Worm (Caenorhabditis elegans) whole organism, L2 larva: ENCODE data around the gene B0464.6.

Experiments used
- C34F6.9 ChIP-seq: fragments of 150-350 bp; optimal IDR thresholded peaks from 2 replicates; lab custom pipeline; 2014; ENCODE audit warnings: missing biosample characterization, missing genetic modification characterization
- F13H6.1 ChIP-seq: sonication (generic microtip); optimal IDR thresholded peaks from 2 replicates; lab custom pipeline; 2016; ENCODE audit warnings: missing genetic modification characterization, missing compliant biosample characterization
- R02D3.7 ChIP-seq: fragments of 150-350 bp; optimal IDR thresholded peaks from 2 replicates; lab custom pipeline; 2014; ENCODE audit warnings: missing biosample characterization, missing genetic modification characterization
- Y55F3AM.14 ChIP-seq: fragments of 200-800 bp; sonication (Bioruptor generic); optimal IDR thresholded peaks from 2 replicates; lab custom pipeline; 2018; ENCODE audit warnings: mild to moderate bottlenecking, missing genetic modification characterization, missing compliant biosample characterization
- ZK546.5 ChIP-seq: sonication (generic microtip); optimal IDR thresholded peaks from 2 replicates; lab custom pipeline; 2017; ENCODE audit warnings: missing biosample characterization, missing genetic modification characterization
- alr-1 ChIP-seq: fragments of 150-350 bp; optimal IDR thresholded peaks from 2 replicates; lab custom pipeline; 2014; ENCODE audit warnings: missing biosample characterization, missing genetic modification characterization
- aly-2 ChIP-seq: fragments of 150-350 bp; optimal IDR thresholded peaks from 2 replicates; lab custom pipeline; 2014; ENCODE audit warnings: missing biosample characterization, missing genetic modification characterization
- ama-1 ChIP-seq: fragments of 150-350 bp; optimal IDR thresholded peaks from 2 replicates; lab custom pipeline; 2018; ENCODE audit warnings: inconsistent platforms
- blmp-1 ChIP-seq: sonication (generic microtip); optimal IDR thresholded peaks from 2 replicates; lab custom pipeline; 2017; ENCODE audit warnings: missing genetic modification characterization, mild to moderate bottlenecking, missing compliant biosample characterization, antibody characterized with exemption, moderate library complexity; ENCODE audit not compliant: insufficient read depth
- ceh-16 ChIP-seq: fragments of 150-350 bp; optimal IDR thresholded peaks from 2 replicates; lab custom pipeline; 2014; ENCODE audit warnings: missing biosample characterization, missing genetic modification characterization
- ceh-82 ChIP-seq: fragments of 150-350 bp; optimal IDR thresholded peaks from 2 replicates; lab custom pipeline; 2014; ENCODE audit warnings: missing biosample characterization, missing genetic modification characterization
- crh-2 ChIP-seq: sonication (generic microtip); optimal IDR thresholded peaks from 2 replicates; lab custom pipeline; 2017; ENCODE audit warnings: missing biosample characterization, missing genetic modification characterization
- dmd-4 ChIP-seq: sonication (generic microtip); optimal IDR thresholded peaks from 2 replicates; lab custom pipeline; 2017; ENCODE audit warnings: missing biosample characterization, missing genetic modification characterization
- egl-27 ChIP-seq: sonication (generic microtip); optimal IDR thresholded peaks from 3 replicates; lab custom pipeline; 2017; ENCODE audit warnings: missing biosample characterization, missing genetic modification reagents, missing genetic modification characterization
- elt-1 ChIP-seq: fragments of 150-350 bp; optimal IDR thresholded peaks from 2 replicates; lab custom pipeline; 2014; ENCODE audit warnings: missing biosample characterization, missing genetic modification characterization
- elt-3 ChIP-seq: sonication (generic microtip); optimal IDR thresholded peaks from 2 replicates; lab custom pipeline; 2017; ENCODE audit warnings: missing biosample characterization, missing genetic modification characterization
- fos-1 ChIP-seq: fragments of 150-350 bp; optimal IDR thresholded peaks from 2 replicates; lab custom pipeline; 2014; ENCODE audit warnings: missing biosample characterization, missing genetic modification characterization
- gmeb-1 ChIP-seq: fragments of 150-350 bp; optimal IDR thresholded peaks from 2 replicates; lab custom pipeline; 2014; ENCODE audit warnings: missing biosample characterization, missing genetic modification characterization
- lin-11 ChIP-seq: fragments of 150-350 bp; sonication (generic microtip); optimal IDR thresholded peaks from 2 replicates; lab custom pipeline; 2014; ENCODE audit warnings: missing biosample characterization, missing genetic modification characterization, inconsistent platforms, mixed read lengths
- lin-13 ChIP-seq: fragments of 150-350 bp; optimal IDR thresholded peaks from 2 replicates; lab custom pipeline; 2014; ENCODE audit warnings: missing biosample characterization, missing genetic modification reagents, missing genetic modification characterization
- lin-39 ChIP-seq: fragments of 150-350 bp; optimal IDR thresholded peaks from 2 replicates; lab custom pipeline; 2014; ENCODE audit warnings: missing biosample characterization, missing genetic modification reagents, missing genetic modification characterization
- lsy-2 ChIP-seq, 2 experiments: fragments of 150-350 bp in 1 of 2; sonication (generic microtip) in 1 of 2; optimal IDR thresholded peaks; 2 replicates each; lab custom pipeline; 2014 to 2017; ENCODE audit warnings: missing biosample characterization in 2 of 2, missing genetic modification characterization in 2 of 2
- mab-5 ChIP-seq: fragments of 150-350 bp; optimal IDR thresholded peaks from 2 replicates; lab custom pipeline; 2014; ENCODE audit warnings: missing biosample characterization, missing genetic modification characterization
- mbf-1 ChIP-seq: sonication (generic microtip); optimal IDR thresholded peaks from 2 replicates; lab custom pipeline; 2017; ENCODE audit warnings: missing biosample characterization, missing genetic modification characterization
- mdl-1 ChIP-seq, 2 experiments: fragments of 150-350 bp in 1 of 2; sonication (generic microtip) in 1 of 2; optimal IDR thresholded peaks; 2 replicates each; lab custom pipeline; 2017; ENCODE audit warnings: missing biosample characterization in 2 of 2, missing genetic modification characterization in 2 of 2
- nhr-10 ChIP-seq: sonication (generic microtip); optimal IDR thresholded peaks from 2 replicates; lab custom pipeline; 2017; ENCODE audit warnings: missing biosample characterization, missing genetic modification characterization
- nhr-11 ChIP-seq: fragments of 150-350 bp; optimal IDR thresholded peaks from 2 replicates; lab custom pipeline; 2014; ENCODE audit warnings: missing biosample characterization, missing genetic modification characterization
- nhr-12 ChIP-seq: fragments of 150-350 bp; optimal IDR thresholded peaks from 2 replicates; lab custom pipeline; 2014; ENCODE audit warnings: missing biosample characterization, missing genetic modification characterization
- nhr-129 ChIP-seq: fragments of 150-350 bp; optimal IDR thresholded peaks from 2 replicates; lab custom pipeline; 2014; ENCODE audit warnings: missing biosample characterization, missing genetic modification characterization
- nhr-21 ChIP-seq: fragments of 150-350 bp; optimal IDR thresholded peaks from 2 replicates; lab custom pipeline; 2014; ENCODE audit warnings: missing biosample characterization, missing genetic modification characterization
- nhr-23 ChIP-seq: fragments of 150-350 bp; optimal IDR thresholded peaks from 2 replicates; lab custom pipeline; 2014; ENCODE audit warnings: missing biosample characterization, missing genetic modification reagents, missing genetic modification characterization
- nhr-237 ChIP-seq: fragments of 150-350 bp; optimal IDR thresholded peaks from 2 replicates; lab custom pipeline; 2014; ENCODE audit warnings: missing biosample characterization, missing genetic modification characterization
- nhr-25 ChIP-seq: fragments of 150-350 bp; sonication (generic microtip); optimal IDR thresholded peaks from 3 replicates; lab custom pipeline; 2014; ENCODE audit warnings: missing biosample characterization, missing genetic modification characterization
- nhr-6 ChIP-seq: fragments of 150-350 bp; optimal IDR thresholded peaks from 2 replicates; lab custom pipeline; 2014; ENCODE audit warnings: missing biosample characterization, missing genetic modification characterization
- nhr-77 ChIP-seq: fragments of 150-350 bp; optimal IDR thresholded peaks from 2 replicates; lab custom pipeline; 2014; ENCODE audit warnings: missing biosample characterization, missing genetic modification characterization
- peb-1 ChIP-seq: fragments of 150-350 bp; optimal IDR thresholded peaks from 2 replicates; lab custom pipeline; 2014; ENCODE audit warnings: missing biosample characterization, missing genetic modification characterization
- sem-4 ChIP-seq: fragments of 150-350 bp; optimal IDR thresholded peaks from 2 replicates; lab custom pipeline; 2014; ENCODE audit warnings: missing biosample characterization, missing genetic modification reagents, missing genetic modification characterization
- skn-1 ChIP-seq: sonication (generic microtip); optimal IDR thresholded peaks from 2 replicates; lab custom pipeline; 2017; ENCODE audit warnings: missing biosample characterization, missing genetic modification characterization
- sma-3 ChIP-seq: sonication (generic microtip); optimal IDR thresholded peaks from 2 replicates; lab custom pipeline; 2016; ENCODE audit warnings: missing genetic modification reagents, missing genetic modification characterization, missing compliant biosample characterization
- sma-9 ChIP-seq, 2 experiments: fragments of 150-350 bp in 1 of 2; sonication (generic microtip) in 1 of 2; optimal IDR thresholded peaks; 2 replicates each; lab custom pipeline; 2014 to 2016; ENCODE audit warnings: missing genetic modification characterization in 2 of 2, mild to moderate bottlenecking in 1 of 2, missing biosample characterization in 1 of 2, missing compliant biosample characterization in 1 of 2, missing genetic modification reagents in 1 of 2, moderate library complexity in 1 of 2
- snpc-4 ChIP-seq: fragments of 150-350 bp; optimal IDR thresholded peaks from 2 replicates; lab custom pipeline; 2014; ENCODE audit warnings: missing biosample characterization, missing genetic modification characterization
- unc-39 ChIP-seq: fragments of 150-350 bp; optimal IDR thresholded peaks from 2 replicates; lab custom pipeline; 2014; ENCODE audit warnings: missing biosample characterization, missing genetic modification characterization
- unc-55 ChIP-seq: fragments of 150-350 bp; sonication (generic microtip); optimal IDR thresholded peaks from 3 replicates; lab custom pipeline; 2014; ENCODE audit warnings: missing biosample characterization, missing genetic modification reagents, missing genetic modification characterization
- unc-62 ChIP-seq: fragments of 150-350 bp; optimal IDR thresholded peaks from 2 replicates; lab custom pipeline; 2014; ENCODE audit warnings: missing biosample characterization, missing genetic modification reagents, missing genetic modification characterization
- zag-1 ChIP-seq: fragments of 150-350 bp; optimal IDR thresholded peaks from 2 replicates; lab custom pipeline; 2014; ENCODE audit warnings: missing biosample characterization, missing genetic modification characterization
- ztf-1 ChIP-seq: fragments of 200-800 bp; sonication (Bioruptor generic); conservative IDR thresholded peaks from 2 replicates; pipeline ENCODE4 v1.3.6; 2022; ENCODE audit warnings: missing genetic modification characterization, missing compliant biosample characterization
- ztf-11 ChIP-seq: sonication (generic microtip); optimal IDR thresholded peaks from 2 replicates; lab custom pipeline; 2017; ENCODE audit warnings: missing biosample characterization, missing genetic modification characterization
- ztf-4 ChIP-seq: fragments of 150-350 bp; optimal IDR thresholded peaks from 2 replicates; lab custom pipeline; 2014; ENCODE audit warnings: missing biosample characterization, missing genetic modification characterization

Gene B0464.6

ce11 chrIII:9509764-9510370, 44.1 kb upstream of the B0464.6 start:
- TF ChIP-seq nhr-12 (tag; lab: Kevin White, UChicago) (no peak), unc-39 (tag; lab: Kevin White, UChicago) (no peak), nhr-237 (tag; lab: Kevin White, UChicago) (no peak), lsy-2 (tag; optimal IDR thresholded peaks at IDR 0.05; lab: Kevin White, UChicago) (peak in 1 of 2 experiments; percentile 42), sem-4 (tag; lab: Kevin White, UChicago) (no peak), elt-1 (tag; lab: Kevin White, UChicago) (no peak), mdl-1 (tag; optimal IDR thresholded peaks at IDR 0.05; lab: Kevin White, UChicago) (no peak), nhr-10 (tag; lab: Kevin White, UChicago) (no peak), nhr-129 (tag; lab: Kevin White, UChicago) (no peak), mab-5 (tag; lab: Kevin White, UChicago) (no peak), ceh-16 (tag; lab: Kevin White, UChicago) (no peak), R02D3.7 (tag; lab: Kevin White, UChicago) (no peak), F13H6.1 (tag; lab: Kevin White, UChicago) (peak; percentile 37), ztf-11 (tag; lab: Kevin White, UChicago) (no peak), ZK546.5 (tag; lab: Kevin White, UChicago) (no peak), ztf-1 (GFP tag; lab: Robert Waterston, UW) (no peak), nhr-21 (no peak), blmp-1 (no peak), nhr-25 (peak; percentile 53), lin-39 (tag; lab: Kevin White, UChicago) (no peak), skn-1 (tag; lab: Kevin White, UChicago) (no peak), snpc-4 (no peak), nhr-11 (tag; lab: Kevin White, UChicago) (no peak), gmeb-1 (tag; lab: Kevin White, UChicago) (peak; percentile 4), crh-2 (tag; lab: Kevin White, UChicago) (peak; percentile 30), nhr-6 (tag; lab: Kevin White, UChicago) (peak; percentile 42), dmd-4 (tag; lab: Kevin White, UChicago) (no peak), sma-9 (GFP tag; optimal IDR thresholded peaks at IDR 0.05; lab: Kevin White, UChicago) (no peak), sma-9 (tag; optimal IDR thresholded peaks at IDR 0.05; lab: Kevin White, UChicago) (no peak), elt-3 (tag; lab: Kevin White, UChicago) (no peak), unc-55 (GFP tag; lab: Kevin White, UChicago) (peak; percentile 38), Y55F3AM.14 (GFP tag; lab: Kevin White, UChicago) (no peak), ztf-4 (peak; percentile 23), zag-1 (tag; lab: Kevin White, UChicago) (peak; percentile 29), C34F6.9 (tag; lab: Kevin White, UChicago) (peak; percentile 36), lin-13 (GFP tag; lab: Kevin White, UChicago) (peak; percentile 23), nhr-23 (tag; lab: Kevin White, UChicago) (no peak), peb-1 (tag; lab: Kevin White, UChicago) (no peak), mbf-1 (tag; lab: Kevin White, UChicago) (no peak), sma-3 (GFP tag; lab: Kevin White, UChicago) (no peak), fos-1 (tag; lab: Kevin White, UChicago) (no peak), unc-62 (GFP tag; lab: Kevin White, UChicago) (no peak), lin-11 (no peak), ceh-82 (tag; lab: Kevin White, UChicago) (no peak), alr-1 (tag; lab: Kevin White, UChicago) (no peak), aly-2 (no peak), egl-27 (tag; lab: Kevin White, UChicago) (no peak), nhr-77 (tag; lab: Kevin White, UChicago) (no peak), ama-1 (lab: Kevin White, UChicago) (peak; percentile 39)
